Worm (Caenorhabditis elegans) whole organism, L4/young adult: Measurements from ENCODE around the gene pac-1.

Source experiments
- W03F9.2 ChIP-seq: fragments of 150-350 bp; optimal IDR thresholded peaks from 2 replicates; lab custom pipeline; 2014; ENCODE audit warnings: missing biosample characterization, missing genetic modification characterization
- him-1 ChIP-seq: sonication (generic microtip); optimal IDR thresholded peaks from 2 replicates; lab custom pipeline; 2016; ENCODE audit warnings: missing genotype, missing genetic modification reagents, missing genetic modification characterization, missing compliant biosample characterization

DNA sequence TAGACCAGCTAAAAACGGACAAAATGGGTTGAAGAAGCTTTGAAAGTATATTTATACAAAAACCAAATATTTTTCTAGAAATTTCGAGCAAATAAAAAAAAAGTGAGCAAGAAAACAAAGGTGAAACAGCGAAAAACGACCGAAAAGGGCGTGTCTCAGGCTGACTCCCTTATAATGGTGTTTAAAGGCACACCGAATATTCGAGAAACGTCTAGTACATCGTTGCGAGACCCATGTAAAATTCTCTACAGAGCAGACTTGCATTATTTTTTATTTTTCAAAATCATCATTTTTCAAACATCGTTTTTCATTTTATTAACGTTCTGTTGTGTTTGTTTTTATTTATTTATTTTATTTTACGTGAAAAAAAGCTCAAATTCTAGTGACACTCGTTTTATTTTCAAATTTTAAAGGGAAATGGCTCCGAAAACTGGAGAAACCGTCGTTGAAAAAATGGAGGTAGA lies 47.8 kb upstream of the pac-1 start, which contains the start of gene rpn-3:
- TF ChIP-seq W03F9.2 (tag; lab: Kevin White, UChicago) (peak; percentile 96), him-1 (tag; lab: Kevin White, UChicago) (peak; percentile 58)
